Fruit fly (Drosophila melanogaster) whole organism, embryonic: ENCODE data around the gene Cyp310a1.
A peak's percentile ranks its signal among the peaks of the same experiment; 100 is the strongest.

Experiments
- CG12071 ChIP-seq: fragments of 200-800 bp; sonication (Bioruptor generic); optimal IDR thresholded peaks from 3 replicates; lab custom pipeline; 2018; ENCODE audit warnings: missing biosample characterization, mild to moderate bottlenecking, missing genetic modification characterization
- CG13287 ChIP-seq: fragments of 200-800 bp; sonication (Bioruptor generic); IDR thresholded peaks from 2 replicates; pipeline ENCODE4 v1.3.6; 2022; ENCODE audit warnings: missing biosample characterization, missing genetic modification characterization; ENCODE audit not compliant: partially characterized antibody
- CG13424 ChIP-seq: fragments of 200-800 bp; sonication (Bioruptor generic); optimal IDR thresholded peaks from 2 replicates; lab custom pipeline; 2019; ENCODE audit warnings: missing biosample characterization, mild to moderate bottlenecking, missing genetic modification characterization, moderate library complexity
- CG14441 ChIP-seq: fragments of 200-800 bp; sonication (Bioruptor generic); IDR thresholded peaks from 2 replicates; pipeline ENCODE4 v1.3.6; 2022; ENCODE audit warnings: missing biosample characterization, missing genetic modification characterization
- CG14667 ChIP-seq: fragments of 200-800 bp; sonication (Bioruptor generic); IDR thresholded peaks from 2 replicates; pipeline ENCODE4 v1.3.6; 2022; ENCODE audit warnings: missing biosample characterization, missing genetic modification characterization
- CG1647 ChIP-seq: fragments of 200-800 bp; sonication (Bioruptor generic); optimal IDR thresholded peaks from 3 replicates; lab custom pipeline; 2016; ENCODE audit warnings: missing biosample characterization, missing genetic modification characterization
- CG17328 ChIP-seq: fragments of 200-800 bp; sonication (Bioruptor generic); IDR thresholded peaks from 2 replicates; pipeline ENCODE4 v1.3.6; 2022; ENCODE audit warnings: missing biosample characterization, missing genetic modification characterization
- CG18011 ChIP-seq: fragments of 200-800 bp; sonication (Bioruptor generic); optimal IDR thresholded peaks from 2 replicates; lab custom pipeline; 2017; ENCODE audit warnings: missing biosample characterization, missing genetic modification characterization, mild to moderate bottlenecking, moderate library complexity, missing genotype
- CG2875 ChIP-seq: fragments of 200-800 bp; sonication (Bioruptor generic); optimal IDR thresholded peaks from 2 replicates; lab custom pipeline; 2017; ENCODE audit warnings: missing biosample characterization, mild to moderate bottlenecking, missing genetic modification characterization, missing genetic modification reagents
- CG30403 ChIP-seq: fragments of 200-800 bp; sonication (Bioruptor generic); optimal IDR thresholded peaks from 3 replicates; lab custom pipeline; 2016; ENCODE audit warnings: missing biosample characterization, missing genetic modification characterization
- CG3065 ChIP-seq: fragments of 200-800 bp; sonication (Bioruptor generic); optimal IDR thresholded peaks from 2 replicates; lab custom pipeline; 2016; ENCODE audit warnings: missing biosample characterization, missing genetic modification characterization
- CG32532 ChIP-seq: fragments of 200-800 bp; sonication (Bioruptor generic); IDR thresholded peaks from 2 replicates; pipeline ENCODE4 v1.3.6; 2022; ENCODE audit warnings: missing biosample characterization, missing genetic modification characterization
- CG32767 ChIP-seq: fragments of 200-800 bp; sonication (Bioruptor generic); IDR thresholded peaks from 2 replicates; pipeline ENCODE4 v1.3.6; 2022; ENCODE audit warnings: missing biosample characterization, missing genetic modification characterization
- CG34376 ChIP-seq: fragments of 200-800 bp; sonication (Bioruptor generic); optimal IDR thresholded peaks from 2 replicates; lab custom pipeline; 2018; ENCODE audit warnings: missing biosample characterization, mild to moderate bottlenecking, missing genetic modification characterization
- CG42726 ChIP-seq: fragments of 200-800 bp; sonication (Bioruptor generic); IDR thresholded peaks from 2 replicates; pipeline ENCODE4 v1.3.6; 2022; ENCODE audit warnings: missing biosample characterization, missing genetic modification characterization; ENCODE audit not compliant: partially characterized antibody
- CG6683 ChIP-seq: fragments of 200-800 bp; sonication (Bioruptor generic); optimal IDR thresholded peaks from 2 replicates; lab custom pipeline; 2017; ENCODE audit warnings: missing biosample characterization, mild to moderate bottlenecking, missing genetic modification characterization, missing genetic modification reagents
- CG7987 ChIP-seq: fragments of 200-800 bp; sonication (Bioruptor generic); optimal IDR thresholded peaks from 2 replicates; lab custom pipeline; 2018; ENCODE audit warnings: missing biosample characterization, mild to moderate bottlenecking, missing genetic modification characterization, moderate library complexity
- CG9215 ChIP-seq: fragments of 200-800 bp; sonication (Bioruptor generic); IDR thresholded peaks from 2 replicates; pipeline ENCODE4 v1.3.6; 2022; ENCODE audit warnings: missing biosample characterization, missing genetic modification characterization
- CoRest ChIP-seq: fragments of 200-800 bp; sonication (Bioruptor generic); optimal IDR thresholded peaks from 3 replicates; lab custom pipeline; 2018; ENCODE audit warnings: missing biosample characterization, mild to moderate bottlenecking, missing genetic modification characterization, moderate library complexity
- CrebB ChIP-seq: fragments of 200-800 bp; sonication (Bioruptor generic); optimal IDR thresholded peaks from 3 replicates; lab custom pipeline; 2018; ENCODE audit warnings: missing biosample characterization, mild to moderate bottlenecking, missing genetic modification characterization
- Dfd ChIP-seq, 2 experiments: fragments of >200 bp; optimal IDR thresholded peaks; 2 replicates each; lab custom pipeline; 2017; ENCODE audit warnings: missing biosample characterization in 2 of 2, missing genetic modification characterization in 2 of 2
- E2f2 ChIP-seq: fragments of 200-800 bp; sonication (Bioruptor generic); IDR thresholded peaks from 2 replicates; pipeline ENCODE4 v1.3.6; 2022; ENCODE audit warnings: missing biosample characterization, missing genetic modification characterization
- Eip74EF ChIP-seq, 2 experiments: fragments of 200-800 bp in 1 of 2; fragments of >200 bp in 1 of 2; sonication (Bioruptor generic) in 1 of 2; optimal IDR thresholded peaks; 2 replicates each; lab custom pipeline; 2017 to 2019; ENCODE audit warnings: missing biosample characterization in 2 of 2, missing genetic modification characterization in 2 of 2, mild to moderate bottlenecking in 1 of 2, moderate library complexity in 1 of 2
- Elba2 ChIP-seq: fragments of 200-800 bp; sonication (Bioruptor generic); optimal IDR thresholded peaks from 3 replicates; lab custom pipeline; 2016; ENCODE audit warnings: missing biosample characterization, missing genetic modification characterization
- H2.0 ChIP-seq: fragments of 200-800 bp; sonication (Bioruptor generic); IDR thresholded peaks from 2 replicates; pipeline ENCODE4 v1.3.6; 2022; ENCODE audit warnings: missing biosample characterization, missing genetic modification characterization
- HmgZ ChIP-seq: fragments of 200-800 bp; sonication (Bioruptor generic); optimal IDR thresholded peaks from 2 replicates; lab custom pipeline; 2018; ENCODE audit warnings: missing biosample characterization, mild to moderate bottlenecking, missing genetic modification characterization
- NC2β ChIP-seq: fragments of 200-800 bp; sonication (Bioruptor generic); optimal IDR thresholded peaks from 2 replicates; lab custom pipeline; 2016; ENCODE audit warnings: missing biosample characterization, missing genetic modification characterization
- Nf-YA ChIP-seq: fragments of 200-800 bp; sonication (Bioruptor generic); IDR thresholded peaks from 2 replicates; pipeline ENCODE4 v1.3.6; 2022; ENCODE audit warnings: missing biosample characterization, missing genetic modification characterization
- Side ChIP-seq: fragments of 200-800 bp; sonication (Bioruptor generic); optimal IDR thresholded peaks from 2 replicates; lab custom pipeline; 2016; ENCODE audit warnings: missing biosample characterization, missing genetic modification characterization
- ap ChIP-seq: fragments of 200-800 bp; sonication (Bioruptor generic); IDR thresholded peaks from 2 replicates; pipeline ENCODE4 v1.3.6; 2022; ENCODE audit warnings: missing biosample characterization, missing genetic modification characterization
- crp ChIP-seq, 2 experiments: fragments of 200-800 bp; sonication (Bioruptor generic); optimal IDR thresholded peaks; 2 replicates in 1 of 2; 3 replicates in 1 of 2; lab custom pipeline; 2017; ENCODE audit warnings: missing biosample characterization in 2 of 2, missing genetic modification characterization in 2 of 2, mild to moderate bottlenecking in 1 of 2, moderate library complexity in 1 of 2
- da ChIP-seq: fragments of 200-800 bp; sonication (Bioruptor generic); optimal IDR thresholded peaks from 2 replicates; lab custom pipeline; 2016; ENCODE audit warnings: missing biosample characterization, missing genetic modification characterization
- danr ChIP-seq: fragments of 200-800 bp; sonication (Bioruptor generic); IDR thresholded peaks from 2 replicates; pipeline ENCODE4 v1.3.6; 2022; ENCODE audit warnings: missing biosample characterization, missing genetic modification characterization
- dm ChIP-seq: fragments of 200-800 bp; sonication (Bioruptor generic); optimal IDR thresholded peaks from 3 replicates; lab custom pipeline; 2016; ENCODE audit warnings: missing biosample characterization, missing genetic modification characterization
- dpn ChIP-seq, 2 experiments: fragments of 200-800 bp; sonication (Bioruptor generic); optimal IDR thresholded peaks; 3 replicates each; lab custom pipeline; 2016; ENCODE audit warnings: missing biosample characterization in 2 of 2, missing genetic modification characterization in 2 of 2
- ham ChIP-seq: fragments of 200-800 bp; sonication (Bioruptor generic); IDR thresholded peaks from 2 replicates; pipeline ENCODE4 v1.3.6; 2022; ENCODE audit warnings: missing biosample characterization, missing genetic modification characterization
- hbn ChIP-seq: fragments of 200-800 bp; sonication (Bioruptor generic); IDR thresholded peaks from 2 replicates; pipeline ENCODE4 v1.3.6; 2022; ENCODE audit warnings: missing biosample characterization, missing genetic modification characterization; ENCODE audit not compliant: partially characterized antibody
- hkb ChIP-seq, 2 experiments: fragments of 200-800 bp in 1 of 2; fragments of >200 bp in 1 of 2; sonication (Bioruptor generic) in 1 of 2; IDR thresholded peaks in 1 of 2; optimal IDR thresholded peaks in 1 of 2; 2 replicates each; pipeline versions ENCODE4 v1.3.6 to Lab custom; 2017 to 2022; ENCODE audit warnings: missing biosample characterization in 1 of 2, missing genetic modification characterization in 1 of 2
- inv ChIP-seq: fragments of 200-800 bp; sonication (Bioruptor generic); IDR thresholded peaks from 2 replicates; pipeline ENCODE4 v1.3.6; 2022; ENCODE audit warnings: missing biosample characterization, missing genetic modification characterization; ENCODE audit not compliant: partially characterized antibody
- jumu ChIP-seq: fragments of 200-800 bp; sonication (Bioruptor generic); optimal IDR thresholded peaks from 3 replicates; lab custom pipeline; 2016; ENCODE audit warnings: missing biosample characterization, missing genetic modification characterization
- klu ChIP-seq: fragments of 200-800 bp; sonication (Bioruptor generic); IDR thresholded peaks from 2 replicates; pipeline ENCODE4 v1.3.6; 2022; ENCODE audit warnings: missing biosample characterization, missing genetic modification characterization
- luna ChIP-seq: fragments of 200-800 bp; sonication (Bioruptor generic); optimal IDR thresholded peaks from 2 replicates; lab custom pipeline; 2016; ENCODE audit warnings: missing biosample characterization, missing genetic modification characterization
- mam ChIP-seq: fragments of 200-800 bp; sonication (Bioruptor generic); optimal IDR thresholded peaks from 3 replicates; lab custom pipeline; 2016; ENCODE audit warnings: missing biosample characterization, missing genetic modification characterization
- mld ChIP-seq: fragments of 200-800 bp; sonication (Bioruptor generic); IDR thresholded peaks from 3 replicates; pipeline ENCODE4 v1.3.6; 2022; ENCODE audit warnings: missing biosample characterization, missing genetic modification characterization; ENCODE audit not compliant: partially characterized antibody
- prd ChIP-seq, 3 experiments: fragments of >200 bp in 2 of 3; fragments of 200-800 bp in 1 of 3; sonication (Bioruptor generic) in 1 of 3; optimal IDR thresholded peaks in 2 of 3; IDR thresholded peaks in 1 of 3; 2 replicates in 2 of 3; 3 replicates in 1 of 3; pipeline versions ENCODE4 v1.3.6 to Lab custom; 2017 to 2022; ENCODE audit warnings: missing biosample characterization in 1 of 3, missing genetic modification characterization in 1 of 3
- psq ChIP-seq: fragments of 200-800 bp; sonication (Bioruptor generic); optimal IDR thresholded peaks from 2 replicates; lab custom pipeline; 2017; ENCODE audit warnings: missing biosample characterization, missing genetic modification characterization
- repo ChIP-seq: fragments of 200-800 bp; sonication (Bioruptor generic); optimal IDR thresholded peaks from 2 replicates; lab custom pipeline; 2016; ENCODE audit warnings: missing biosample characterization, missing genetic modification characterization
- row ChIP-seq: fragments of 200-800 bp; sonication (Bioruptor generic); IDR thresholded peaks from 3 replicates; pipeline ENCODE4 v1.3.6; 2022; ENCODE audit warnings: missing biosample characterization, missing genetic modification characterization
- sim ChIP-seq: fragments of 200-800 bp; sonication (Bioruptor generic); IDR thresholded peaks from 2 replicates; pipeline ENCODE4 v1.3.6; 2022; ENCODE audit warnings: missing biosample characterization, missing genetic modification characterization
- so ChIP-seq: fragments of 200-800 bp; sonication (Bioruptor generic); IDR thresholded peaks from 3 replicates; pipeline ENCODE4 v1.3.6; 2022; ENCODE audit warnings: missing biosample characterization, missing genetic modification characterization
- z ChIP-seq: fragments of 200-800 bp; sonication (Bioruptor generic); IDR thresholded peaks from 3 replicates; pipeline ENCODE4 v1.3.6; 2022; ENCODE audit warnings: missing biosample characterization, missing genetic modification characterization

Cyp310a1 gene

DNA sequence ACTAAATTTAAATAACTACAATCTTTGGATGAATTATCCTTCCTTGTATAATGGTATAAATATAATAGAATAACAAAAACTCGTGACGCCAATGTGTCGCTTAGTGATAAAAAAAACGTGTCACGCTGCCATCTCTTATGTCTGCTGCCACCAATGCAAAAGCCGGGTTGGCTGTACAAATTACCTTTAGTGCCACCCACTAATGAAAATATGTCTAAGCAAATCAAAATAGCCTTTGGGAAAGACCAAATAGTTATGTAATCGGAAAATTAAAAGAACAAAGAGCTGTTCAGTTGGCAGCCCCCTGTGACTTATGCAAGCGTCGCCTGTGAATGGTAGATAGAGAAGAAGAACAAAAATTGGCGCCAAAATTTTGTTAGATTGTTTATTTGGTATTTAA lies 36.6 kb upstream of the Cyp310a1 start, which contains the start of gene CG10336 (continued):
- TF ChIP-seq Dfd (GFP tag; optimal IDR thresholded peaks at IDR 0.05; lab: Kevin White, UChicago): no peak
- TF ChIP-seq CG14441: no peak
- no peak for TF ChIP-seq prd (optimal IDR thresholded peaks at IDR 0.05; lab: Kevin White, UChicago)
- no peak for TF ChIP-seq prd (GFP tag; IDR thresholded peaks at IDR 0.05; lab: Robert Waterston, UW)
- no peak for TF ChIP-seq ap (GFP tag; lab: Robert Waterston, UW)
- TF ChIP-seq CG30403: no peak
- TF ChIP-seq psq: no peak
- TF ChIP-seq CG13287: peak; percentile 60
- TF ChIP-seq NC2β (GFP tag; lab: Kevin White, UChicago): no peak
- no peak for TF ChIP-seq mam (GFP tag; lab: Kevin White, UChicago)
- TF ChIP-seq Nf-YA (GFP tag; lab: Robert Waterston, UW): no peak
- no peak for TF ChIP-seq luna (GFP tag; lab: Kevin White, UChicago)
- no peak for TF ChIP-seq CG3065 (GFP tag; lab: Kevin White, UChicago)
- TF ChIP-seq crp (GFP tag; optimal IDR thresholded peaks at IDR 0.05; lab: Kevin White, UChicago): peak in 1 of 2 experiments; percentile 10
- TF ChIP-seq CG1647: no peak
- 0 out of 2 replicates have a peak, but pooled peaks have one; percentile 12 for TF ChIP-seq CG32532 (GFP tag; lab: Robert Waterston, UW)
- no peak for TF ChIP-seq CG18011 (GFP tag; lab: Kevin White, UChicago)
- TF ChIP-seq CG13424: no peak
- no peak for TF ChIP-seq z
- peak; percentile 59 for TF ChIP-seq hbn (GFP tag; lab: Robert Waterston, UW)
- TF ChIP-seq CG32767 (GFP tag; lab: Robert Waterston, UW): no peak
- no peak for TF ChIP-seq so
- TF ChIP-seq mld (GFP tag; lab: Robert Waterston, UW): no peak
- TF ChIP-seq CG9215 (GFP tag; lab: Robert Waterston, UW): no peak
- TF ChIP-seq CG7987 (GFP tag; lab: Kevin White, UChicago): no peak
- no peak for TF ChIP-seq danr (GFP tag; lab: Robert Waterston, UW)
- no peak for TF ChIP-seq Side (GFP tag; lab: Kevin White, UChicago)
- no peak for TF ChIP-seq CG2875
- TF ChIP-seq dm (GFP tag; lab: Kevin White, UChicago): no peak
- TF ChIP-seq jumu (GFP tag; lab: Kevin White, UChicago): no peak
- TF ChIP-seq repo: no peak
- no peak for TF ChIP-seq dpn (GFP tag; optimal IDR thresholded peaks at IDR 0.05; lab: Kevin White, UChicago)
- TF ChIP-seq CG14667: no peak
- no peak for TF ChIP-seq Eip74EF (GFP tag; optimal IDR thresholded peaks at IDR 0.05; lab: Kevin White, UChicago)
- no peak for TF ChIP-seq Elba2
- TF ChIP-seq H2.0 (GFP tag; lab: Robert Waterston, UW): no peak
- no peak for TF ChIP-seq da (GFP tag; lab: Kevin White, UChicago)
- TF ChIP-seq CoRest: no peak
- no peak for TF ChIP-seq CG34376 (GFP tag; lab: Kevin White, UChicago)
- peak; percentile 61 for TF ChIP-seq inv (GFP tag; lab: Robert Waterston, UW)
- TF ChIP-seq sim (GFP tag; lab: Robert Waterston, UW): no peak
- no peak for TF ChIP-seq CG17328
- no peak for TF ChIP-seq klu (GFP tag; lab: Robert Waterston, UW)
- no peak for TF ChIP-seq CG6683 (GFP tag; lab: Kevin White, UChicago)
- no peak for TF ChIP-seq CrebB (tag; lab: Kevin White, UChicago)
- TF ChIP-seq HmgZ: peak; percentile 6
- peak; percentile 74 for TF ChIP-seq row (GFP tag; lab: Robert Waterston, UW)
- no peak for TF ChIP-seq hkb (optimal IDR thresholded peaks at IDR 0.05; lab: Kevin White, UChicago)
- no peak for TF ChIP-seq hkb (GFP tag; IDR thresholded peaks at IDR 0.05; lab: Robert Waterston, UW)
- TF ChIP-seq CG42726 (GFP tag; lab: Robert Waterston, UW): no peak
- TF ChIP-seq ham: no peak
- peak; percentile 91 for TF ChIP-seq E2f2 (GFP tag; lab: Robert Waterston, UW)
- no peak for TF ChIP-seq CG12071 (GFP tag; lab: Kevin White, UChicago)
